Worm (Caenorhabditis elegans) whole organism, L1 larva: ENCODE data around the gene mgl-1.

Source experiments
- C16A3.4 ChIP-seq: fragments of 150-350 bp; optimal IDR thresholded peaks from 2 replicates; lab custom pipeline; 2014; ENCODE audit warnings: missing biosample characterization, missing genetic modification characterization
- C34B4.2 ChIP-seq: sonication (generic microtip); optimal IDR thresholded peaks from 2 replicates; lab custom pipeline; 2017; ENCODE audit warnings: mild to moderate bottlenecking, missing genetic modification characterization, missing compliant biosample characterization
- F16B12.6 ChIP-seq: fragments of 150-350 bp; optimal IDR thresholded peaks from 2 replicates; lab custom pipeline; 2014; ENCODE audit warnings: missing biosample characterization, missing genetic modification characterization
- Y116A8C.19 ChIP-seq: sonication (generic microtip); optimal IDR thresholded peaks from 2 replicates; lab custom pipeline; 2016; ENCODE audit warnings: missing compliant biosample characterization, missing genetic modification characterization, borderline replicate concordance
- aha-1 ChIP-seq: fragments of 150-350 bp; optimal IDR thresholded peaks from 2 replicates; lab custom pipeline; 2014; ENCODE audit warnings: missing biosample characterization, missing genetic modification characterization
- ama-1 ChIP-seq: fragments of 150-350 bp; optimal IDR thresholded peaks from 2 replicates; lab custom pipeline; 2014
- ceh-82 ChIP-seq, 3 experiments: fragments of 150-350 bp in 1 of 3; sonication (generic microtip) in 2 of 3; optimal IDR thresholded peaks; 2 replicates each; lab custom pipeline; 2014 to 2017; ENCODE audit warnings: missing biosample characterization in 3 of 3, missing genetic modification characterization in 3 of 3
- ces-1 ChIP-seq: fragments of 150-350 bp; optimal IDR thresholded peaks from 2 replicates; lab custom pipeline; 2014; ENCODE audit warnings: missing biosample characterization, missing genetic modification reagents, missing genetic modification characterization
- dsc-1 ChIP-seq: sonication (generic microtip); optimal IDR thresholded peaks from 2 replicates; lab custom pipeline; 2016; ENCODE audit warnings: mild to moderate bottlenecking, missing genetic modification characterization, missing compliant biosample characterization
- efl-1 ChIP-seq, 4 experiments: fragments of 150-350 bp; optimal IDR thresholded peaks in 3 of 4; peaks in 1 of 4; 1 replicate in 1 of 4; 2 replicates in 3 of 4; lab custom pipeline; 2014; ENCODE audit warnings: missing biosample characterization in 2 of 4, missing genetic modification characterization in 2 of 4, missing genetic modification reagents in 2 of 4
- efl-3 ChIP-seq: fragments of 200-800 bp; sonication (Bioruptor generic); optimal IDR thresholded peaks from 2 replicates; lab custom pipeline; 2018; ENCODE audit warnings: mild to moderate bottlenecking, missing genetic modification characterization, missing compliant biosample characterization
- elt-2 ChIP-seq: sonication (generic microtip); optimal IDR thresholded peaks from 2 replicates; lab custom pipeline; 2016; ENCODE audit warnings: missing genetic modification characterization, mild to moderate bottlenecking, inconsistent platforms, missing compliant biosample characterization, missing genetic modification reagents
- ets-5 ChIP-seq: fragments of 200-800 bp; sonication (Bioruptor generic); IDR thresholded peaks from 2 replicates; pipeline ENCODE4 v1.3.6; 2022; ENCODE audit warnings: missing genetic modification characterization, missing compliant biosample characterization
- fkh-10 ChIP-seq: sonication (generic microtip); optimal IDR thresholded peaks from 2 replicates; lab custom pipeline; 2017; ENCODE audit warnings: missing biosample characterization, missing genetic modification reagents, missing genetic modification characterization
- fkh-4 ChIP-seq: sonication (generic microtip); optimal IDR thresholded peaks from 2 replicates; lab custom pipeline; 2016; ENCODE audit warnings: missing compliant biosample characterization, missing genetic modification characterization, borderline replicate concordance
- fkh-8 ChIP-seq: sonication (generic microtip); optimal IDR thresholded peaks from 2 replicates; lab custom pipeline; 2016; ENCODE audit warnings: mild to moderate bottlenecking, missing genetic modification characterization, missing compliant biosample characterization
- grh-1 ChIP-seq: fragments of 200-800 bp; sonication (Bioruptor generic); IDR thresholded peaks from 2 replicates; pipeline ENCODE4 v1.3.6; 2022; ENCODE audit warnings: missing genetic modification reagents, missing genetic modification characterization, missing compliant biosample characterization
- hlh-17 ChIP-seq: fragments of 200-800 bp; sonication (Bioruptor generic); optimal IDR thresholded peaks from 2 replicates; lab custom pipeline; 2018; ENCODE audit warnings: missing genetic modification characterization, mild to moderate bottlenecking, missing compliant biosample characterization, moderate library complexity, borderline replicate concordance
- hlh-4 ChIP-seq: sonication (generic microtip); optimal IDR thresholded peaks from 2 replicates; lab custom pipeline; 2016; ENCODE audit warnings: mild to moderate bottlenecking, missing genetic modification characterization, missing compliant biosample characterization
- isw-1 ChIP-seq: fragments of 200-800 bp; sonication (Bioruptor generic); IDR thresholded peaks from 2 replicates; pipeline ENCODE4 v1.3.6; 2022; ENCODE audit warnings: missing genetic modification characterization, missing compliant biosample characterization
- jun-1 ChIP-seq: fragments of 150-350 bp; optimal IDR thresholded peaks from 2 replicates; lab custom pipeline; 2014; ENCODE audit warnings: missing biosample characterization, missing genetic modification reagents, missing genetic modification characterization
- lin-15B ChIP-seq: fragments of 150-350 bp; sonication (generic microtip); optimal IDR thresholded peaks from 3 replicates; lab custom pipeline; 2014; ENCODE audit warnings: missing biosample characterization, missing genetic modification characterization
- lin-35 ChIP-seq, 2 experiments: fragments of 150-350 bp; optimal IDR thresholded peaks; 2 replicates each; lab custom pipeline; 2014; ENCODE audit warnings: missing biosample characterization in 2 of 2, missing genetic modification characterization in 2 of 2, missing genetic modification reagents in 2 of 2
- lin-39 ChIP-seq: fragments of 150-350 bp; optimal IDR thresholded peaks from 2 replicates; lab custom pipeline; 2014; ENCODE audit warnings: missing biosample characterization, missing genetic modification reagents, missing genetic modification characterization
- lsy-2 ChIP-seq, 2 experiments: fragments of 150-350 bp; optimal IDR thresholded peaks; 2 replicates each; lab custom pipeline; 2014; ENCODE audit warnings: missing biosample characterization in 2 of 2, missing genetic modification characterization in 2 of 2
- mab-9 ChIP-seq: fragments of 200-800 bp; sonication (Bioruptor generic); IDR thresholded peaks from 2 replicates; pipeline ENCODE4 v1.3.6; 2022; ENCODE audit warnings: missing genetic modification reagents, missing genetic modification characterization, missing compliant biosample characterization
- mdl-1 ChIP-seq, 2 experiments: fragments of 150-350 bp; optimal IDR thresholded peaks; 2 replicates each; lab custom pipeline; 2014 to 2017; ENCODE audit warnings: missing biosample characterization in 2 of 2, missing genetic modification characterization in 2 of 2, inconsistent platforms in 1 of 2
- mef-2 ChIP-seq: fragments of 150-350 bp; optimal IDR thresholded peaks from 2 replicates; lab custom pipeline; 2014; ENCODE audit warnings: missing biosample characterization, missing genetic modification characterization
- mep-1 ChIP-seq: fragments of 150-350 bp; optimal IDR thresholded peaks from 2 replicates; lab custom pipeline; 2014; ENCODE audit warnings: missing biosample characterization, missing genetic modification characterization
- nhr-11 ChIP-seq: fragments of 150-350 bp; optimal IDR thresholded peaks from 2 replicates; lab custom pipeline; 2014; ENCODE audit warnings: missing biosample characterization, missing genetic modification characterization
- nhr-20 ChIP-seq: sonication (generic microtip); optimal IDR thresholded peaks from 2 replicates; lab custom pipeline; 2016; ENCODE audit warnings: mild to moderate bottlenecking, missing genetic modification characterization, missing compliant biosample characterization
- nhr-237 ChIP-seq: fragments of 150-350 bp; optimal IDR thresholded peaks from 2 replicates; lab custom pipeline; 2014; ENCODE audit warnings: missing biosample characterization, missing genetic modification characterization
- nhr-28 ChIP-seq: fragments of 150-350 bp; optimal IDR thresholded peaks from 2 replicates; lab custom pipeline; 2014; ENCODE audit warnings: missing biosample characterization, missing genetic modification characterization
- nhr-47 ChIP-seq: sonication (generic microtip); optimal IDR thresholded peaks from 2 replicates; lab custom pipeline; 2016; ENCODE audit warnings: mild to moderate bottlenecking, missing genetic modification characterization, moderate library complexity, missing compliant biosample characterization
- nhr-71 ChIP-seq: sonication (generic microtip); optimal IDR thresholded peaks from 2 replicates; lab custom pipeline; 2016; ENCODE audit warnings: mild to moderate bottlenecking, missing genetic modification characterization, moderate library complexity, missing compliant biosample characterization
- nhr-76 ChIP-seq: sonication (generic microtip); optimal IDR thresholded peaks from 2 replicates; lab custom pipeline; 2017; ENCODE audit warnings: missing biosample characterization, missing genetic modification characterization
- nhr-85 ChIP-seq: sonication (generic microtip); peaks from one replicate; lab custom pipeline; 2016; ENCODE audit warnings: missing genetic modification characterization, inconsistent platforms, missing compliant biosample characterization
- pag-3 ChIP-seq: sonication (generic microtip); optimal IDR thresholded peaks from 2 replicates; lab custom pipeline; 2017; ENCODE audit warnings: missing genetic modification characterization, mild to moderate bottlenecking, missing compliant biosample characterization, antibody characterized with exemption, borderline replicate concordance; ENCODE audit not compliant: insufficient read depth
- pax-3 ChIP-seq: fragments of 200-800 bp; sonication (Bioruptor generic); optimal IDR thresholded peaks from 2 replicates; lab custom pipeline; 2018; ENCODE audit warnings: mild to moderate bottlenecking, missing genetic modification characterization, moderate library complexity, missing compliant biosample characterization
- pqm-1 ChIP-seq: sonication (generic microtip); optimal IDR thresholded peaks from 3 replicates; lab custom pipeline; 2017; ENCODE audit warnings: missing biosample characterization, missing genetic modification characterization
- skn-1 ChIP-seq: fragments of 150-350 bp; optimal IDR thresholded peaks from 2 replicates; lab custom pipeline; 2014; ENCODE audit warnings: missing biosample characterization, missing genetic modification characterization
- snpc-4 ChIP-seq: fragments of 150-350 bp; optimal IDR thresholded peaks from 2 replicates; lab custom pipeline; 2014; ENCODE audit warnings: missing biosample characterization, missing genetic modification characterization
- sox-4 ChIP-seq: sonication (generic microtip); optimal IDR thresholded peaks from 2 replicates; lab custom pipeline; 2016; ENCODE audit warnings: missing genetic modification characterization, missing compliant biosample characterization
- sptf-1 ChIP-seq: fragments of 150-350 bp; optimal IDR thresholded peaks from 2 replicates; lab custom pipeline; 2014; ENCODE audit warnings: missing biosample characterization, missing genetic modification characterization
- sup-37 ChIP-seq: fragments of 200-800 bp; sonication (Bioruptor generic); optimal IDR thresholded peaks from 2 replicates; lab custom pipeline; 2018; ENCODE audit warnings: mild to moderate bottlenecking, missing genetic modification characterization, missing compliant biosample characterization
- swsn-7 ChIP-seq: sonication (generic microtip); optimal IDR thresholded peaks from 2 replicates; lab custom pipeline; 2016; ENCODE audit warnings: missing genetic modification characterization, missing compliant biosample characterization
- tbx-2 ChIP-seq: sonication (generic microtip); optimal IDR thresholded peaks from 2 replicates; lab custom pipeline; 2016; ENCODE audit warnings: missing genetic modification characterization, missing compliant biosample characterization
- unc-86 ChIP-seq: sonication (generic microtip); optimal IDR thresholded peaks from 2 replicates; lab custom pipeline; 2016; ENCODE audit warnings: missing genetic modification characterization, missing compliant biosample characterization
- xbp-1 ChIP-seq: sonication (generic microtip); optimal IDR thresholded peaks from 2 replicates; lab custom pipeline; 2016; ENCODE audit warnings: missing genetic modification characterization, missing compliant biosample characterization
- zag-1 ChIP-seq: fragments of 150-350 bp; optimal IDR thresholded peaks from 2 replicates; lab custom pipeline; 2014; ENCODE audit warnings: missing biosample characterization, missing genetic modification characterization
- zip-4 ChIP-seq: fragments of 200-800 bp; sonication (Bioruptor generic); optimal IDR thresholded peaks from 2 replicates; lab custom pipeline; 2018; ENCODE audit warnings: mild to moderate bottlenecking, missing genetic modification characterization, moderate library complexity, missing compliant biosample characterization

Gene mgl-1

ce11 chrX:9958561-9958960 lies 17.5 kb downstream of the mgl-1 start, which contains the start of gene ZC506.1 (continued):
- TF ChIP-seq Y116A8C.19 (tag; lab: Kevin White, UChicago) (no peak), pag-3 (tag; lab: Kevin White, UChicago) (no peak), hlh-17 (GFP tag; lab: Kevin White, UChicago) (no peak), ama-1 (no peak), hlh-4 (no peak), mdl-1 (tag; optimal IDR thresholded peaks at IDR 0.05; lab: Kevin White, UChicago) (peak in 1 of 2 experiments; percentile 93), fkh-8 (tag; lab: Kevin White, UChicago) (peak; percentile 96), C16A3.4 (tag; lab: Kevin White, UChicago) (peak; percentile 98), zag-1 (tag; lab: Kevin White, UChicago) (peak; percentile 80), unc-86 (tag; lab: Kevin White, UChicago) (peak; percentile 94), fkh-10 (peak; percentile 94), nhr-76 (tag; lab: Kevin White, UChicago) (no peak), pax-3 (tag; lab: Kevin White, UChicago) (peak; percentile 83), nhr-28 (tag; lab: Kevin White, UChicago) (no peak), jun-1 (tag; lab: Kevin White, UChicago) (peak; percentile 93), elt-2 (tag; lab: Kevin White, UChicago) (peak; percentile 81), nhr-20 (tag; lab: Kevin White, UChicago) (peak; percentile 98), ceh-82 (tag; optimal IDR thresholded peaks at IDR 0.05; lab: Kevin White, UChicago) (peak; percentile 82 to 97 (median 91)), lin-39 (tag; lab: Kevin White, UChicago) (peak; percentile 66), xbp-1 (peak; percentile 91), grh-1 (GFP tag; lab: Robert Waterston, UW) (peak; percentile 77), mab-9 (peak; percentile 66; the same call in 1 of the 2 replicates), lin-35 (GFP tag; optimal IDR thresholded peaks at IDR 0.05; lab: Kevin White, UChicago) (peak; percentile 86 to 89), lsy-2 (tag; optimal IDR thresholded peaks at IDR 0.05; lab: Kevin White, UChicago) (peak; percentile 86 to 93), nhr-237 (tag; lab: Kevin White, UChicago) (peak; percentile 82), isw-1 (peak; percentile 85), zip-4 (GFP tag; lab: Kevin White, UChicago) (peak; percentile 56), sptf-1 (no peak), skn-1 (peak; percentile 83), pqm-1 (tag; lab: Kevin White, UChicago) (peak; percentile 6), C34B4.2 (no peak), ets-5 (GFP tag; lab: Robert Waterston, UW) (no peak), fkh-4 (tag; lab: Kevin White, UChicago) (no peak), efl-1 (optimal IDR thresholded peaks at IDR 0.05; lab: Kevin White, UChicago) (peak; percentile 75 to 80), efl-1 (GFP tag; optimal IDR thresholded peaks at IDR 0.05 in 1 of 2; lab: Kevin White, UChicago) (peak; percentile 63 to 96)

DNA sequence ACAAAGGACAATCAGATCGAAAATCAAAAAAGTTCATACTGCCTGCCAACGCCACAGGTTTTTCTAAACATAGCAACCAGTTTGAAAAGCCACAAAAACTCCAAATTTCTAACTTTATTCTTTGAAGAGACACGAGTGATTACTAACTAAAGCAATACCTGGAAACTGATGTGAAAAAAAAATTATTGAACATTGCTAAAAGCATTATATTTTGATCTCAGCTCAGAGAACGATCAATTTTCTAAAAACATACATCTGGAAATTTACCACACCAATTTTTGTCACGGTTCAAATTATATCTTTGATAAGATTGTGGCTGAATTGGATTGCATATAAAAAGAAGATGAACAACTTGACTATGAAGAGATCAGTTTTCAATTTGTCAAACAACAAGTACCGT lies 18.7 kb downstream of the mgl-1 start:
- TF ChIP-seq F16B12.6 (tag; lab: Kevin White, UChicago): no peak
- TF ChIP-seq sup-37: no peak
- TF ChIP-seq efl-3 (GFP tag; lab: Kevin White, UChicago): no peak
- peak; percentile 35 for TF ChIP-seq dsc-1 (tag; lab: Kevin White, UChicago)
- TF ChIP-seq C34B4.2: no peak
- TF ChIP-seq sox-4 (tag; lab: Kevin White, UChicago): peak; percentile 1
- no peak for TF ChIP-seq ets-5 (GFP tag; lab: Robert Waterston, UW)
- no peak for TF ChIP-seq ces-1 (GFP tag; lab: Kevin White, UChicago)
- no peak for TF ChIP-seq tbx-2 (tag; lab: Kevin White, UChicago)
- no peak for TF ChIP-seq sptf-1
- TF ChIP-seq snpc-4 (tag; lab: Kevin White, UChicago): no peak
- no peak for TF ChIP-seq aha-1
- TF ChIP-seq lin-15B (tag; lab: Kevin White, UChicago): no peak
- TF ChIP-seq nhr-237 (tag; lab: Kevin White, UChicago): no peak
- no peak for TF ChIP-seq swsn-7 (tag; lab: Kevin White, UChicago)
- peak; percentile 53 for TF ChIP-seq nhr-71 (tag; lab: Kevin White, UChicago)
- TF ChIP-seq fkh-10: no peak
- no peak for TF ChIP-seq mef-2 (tag; lab: Kevin White, UChicago)
- no peak for TF ChIP-seq nhr-11
- peak; percentile 81 for TF ChIP-seq fkh-8 (tag; lab: Kevin White, UChicago)
- no peak for TF ChIP-seq C16A3.4 (tag; lab: Kevin White, UChicago)
- TF ChIP-seq nhr-85: no peak
- no peak for TF ChIP-seq nhr-28 (tag; lab: Kevin White, UChicago)
- TF ChIP-seq pag-3 (tag; lab: Kevin White, UChicago): no peak
- TF ChIP-seq lin-35 (GFP tag; optimal IDR thresholded peaks at IDR 0.05; lab: Kevin White, UChicago): no peak
- peak; percentile 47 for TF ChIP-seq nhr-47 (tag; lab: Kevin White, UChicago)
- no peak for TF ChIP-seq mep-1
